Worm (Caenorhabditis elegans) whole organism, dauer: Measurements from ENCODE around the gene memb-2.

ENCODE experiments used
- unc-62 ChIP-seq: sonication (generic microtip); optimal IDR thresholded peaks from 2 replicates; lab custom pipeline; 2017; ENCODE audit warnings: missing biosample characterization, missing genetic modification reagents, missing genetic modification characterization

memb-2 gene

DNA sequence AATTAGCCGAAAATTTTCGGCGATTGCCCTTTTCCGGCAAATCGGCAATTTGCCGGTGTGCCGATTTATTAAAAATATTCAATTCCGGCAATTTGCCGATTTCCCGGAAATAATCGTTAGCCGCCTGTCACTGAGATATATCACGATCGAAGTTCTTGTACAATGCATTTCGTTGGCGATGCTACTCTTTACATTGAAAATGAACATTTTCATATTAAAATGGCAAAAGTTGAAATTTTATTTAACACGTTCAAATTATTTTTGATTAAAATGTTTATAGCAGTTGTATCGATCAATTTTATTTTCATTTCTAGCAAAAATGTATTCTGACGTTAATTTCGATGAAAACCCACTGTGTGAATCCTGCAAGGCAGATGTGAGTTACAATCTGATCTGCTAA is 5.2 kb downstream of the memb-2 start, which contains the start of gene M03E7.3:
M03E7.3 (plus strand) TSS at position 301 of the 400 bp plus-strand sequence.
- TF ChIP-seq unc-62 (GFP tag; lab: Kevin White, UChicago): no peak

DNA sequence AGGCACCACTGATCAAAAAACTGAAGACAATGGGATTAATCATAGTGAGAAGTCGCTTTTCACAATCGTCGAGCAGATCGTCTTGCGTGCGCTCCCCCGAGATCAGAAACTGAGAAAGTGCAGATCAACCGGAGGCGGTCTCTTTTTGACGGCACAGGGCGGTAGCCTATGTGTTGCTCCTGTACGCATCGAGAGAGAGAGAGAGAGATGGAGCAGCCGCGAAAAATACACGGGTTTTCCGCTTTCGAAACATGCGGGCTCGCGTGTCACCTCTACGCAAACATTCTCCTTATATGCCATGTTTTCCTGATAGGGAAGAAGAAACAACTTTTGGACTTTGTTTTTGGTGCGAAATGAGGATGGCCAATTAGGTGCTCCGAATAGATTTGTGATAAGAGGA is 6.8 kb downstream of the memb-2 start, which contains the start of gene lrpc-1:
lrpc-1 (minus strand) TSS at position 101 of the 400 bp plus-strand sequence.
- TF ChIP-seq unc-62 (GFP tag; lab: Kevin White, UChicago): no peak

DNA sequence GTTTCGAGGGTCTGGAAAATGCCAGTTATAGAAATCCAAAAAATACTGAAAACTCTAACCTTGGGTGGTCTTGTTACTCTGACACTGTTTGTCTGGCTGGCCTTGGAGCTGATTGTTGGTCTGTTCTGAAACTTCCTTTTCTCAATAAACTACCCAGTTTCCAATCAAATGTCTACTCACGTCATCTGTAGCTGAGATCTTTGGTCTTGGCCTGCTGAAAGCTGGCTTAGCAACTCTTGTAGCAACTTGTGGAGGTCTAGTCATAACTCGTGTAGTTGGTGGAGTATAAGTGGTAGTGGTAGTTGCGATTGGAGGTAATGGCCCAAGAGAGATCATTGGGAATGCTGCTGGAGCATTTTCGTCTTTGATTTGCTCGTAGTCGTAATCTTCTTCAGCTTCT is 9.8 kb downstream of the memb-2 start:
- no peak for TF ChIP-seq unc-62 (GFP tag; lab: Kevin White, UChicago)

DNA sequence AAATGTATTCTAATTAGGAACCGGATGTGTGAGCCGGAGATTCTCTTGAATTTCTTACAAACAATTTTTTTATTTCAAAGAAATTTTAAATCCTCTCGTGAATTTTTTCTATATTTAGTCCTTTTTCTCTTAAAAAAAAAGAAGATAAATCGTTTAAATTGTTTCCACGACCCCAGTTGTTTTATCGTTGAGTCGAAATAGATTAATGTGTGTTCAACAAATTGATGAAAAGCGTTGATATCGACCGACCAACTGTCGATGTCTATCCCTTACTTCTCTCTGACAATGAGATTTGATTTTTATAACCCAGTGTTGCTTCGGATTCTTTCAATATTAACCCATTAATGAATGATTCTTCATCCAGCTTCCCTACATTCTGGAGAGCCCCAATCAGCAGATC is 13.7 kb downstream of the memb-2 start, which contains the start of gene CD4.1:
CD4.1 (plus strand) TSS at position 301 of the 400 bp plus-strand sequence.
- TF ChIP-seq unc-62 (GFP tag; lab: Kevin White, UChicago): no peak

DNA sequence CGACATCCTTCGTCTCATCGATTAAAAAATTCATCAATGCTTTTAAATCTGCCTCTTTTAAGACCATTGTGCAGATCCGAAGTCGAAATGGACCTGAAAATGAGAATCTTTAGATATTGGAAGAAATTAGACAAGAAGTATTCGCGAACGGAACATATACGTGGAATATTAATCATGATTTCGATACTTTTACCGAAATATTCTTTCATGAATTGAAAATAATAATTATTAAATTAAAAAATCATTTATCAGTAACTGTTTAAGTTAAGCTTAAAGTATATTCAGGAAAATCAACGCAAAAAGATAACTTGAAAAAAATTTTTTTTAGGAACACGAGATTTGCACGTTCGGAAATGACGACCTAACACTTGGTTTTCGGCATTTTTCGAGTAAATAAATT is 18.7 kb downstream of the memb-2 start, which contains the start of gene CD4.8:
CD4.8 (minus strand) TSS at position 101 of the 400 bp plus-strand sequence.
- no peak for TF ChIP-seq unc-62 (GFP tag; lab: Kevin White, UChicago)

ce11 chrV:5596391-5597030 is 23.4 kb downstream of the memb-2 start, which contains the start of gene zhit-1:
Gene zhit-1 (minus strand): TSS chrV:5596551.
- no peak for TF ChIP-seq unc-62 (GFP tag; lab: Kevin White, UChicago)

- TF ChIP-seq unc-62 (GFP tag; lab: Kevin White, UChicago): no peak
These were observed 25.6 kb downstream of the memb-2 start, which contains the start of gene crn-2 for ce11 chrV:5594315-5594714. Gene crn-2 (plus strand): TSS chrV:5594615.

ce11 chrV:5593406-5593805 is 26.5 kb downstream of the memb-2 start, which contains the start of gene mrpl-48:
Gene mrpl-48 (plus strand): TSS chrV:5593706.
- no peak for TF ChIP-seq unc-62 (GFP tag; lab: Kevin White, UChicago)

DNA sequence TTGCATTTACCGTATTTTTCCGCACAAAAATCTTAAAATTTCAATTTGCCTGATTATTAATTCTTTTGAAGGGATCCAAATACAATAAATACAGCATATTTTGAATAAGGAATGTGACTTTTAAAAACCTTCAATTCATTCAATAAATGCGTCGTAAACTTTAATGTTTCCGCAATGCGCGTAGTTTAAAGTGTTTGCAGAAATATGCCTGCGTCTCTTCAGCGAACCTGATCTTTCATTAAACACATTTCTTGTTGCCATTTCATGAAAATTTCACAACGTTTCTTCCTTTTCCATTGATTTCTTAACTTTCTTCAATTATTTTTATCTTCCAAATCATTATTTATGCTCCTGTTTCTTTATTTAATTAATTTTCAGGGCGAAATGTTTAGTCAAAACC is 27.6 kb downstream of the memb-2 start, which contains the start of gene vps-37:
vps-37 (plus strand) TSS at position 378 of the 400 bp plus-strand sequence.
- TF ChIP-seq unc-62 (GFP tag; lab: Kevin White, UChicago): no peak

- TF ChIP-seq unc-62 (GFP tag; lab: Kevin White, UChicago): no peak
These were observed 28.1 kb downstream of the memb-2 start for ce11 chrV:5591887-5592286.

ce11 chrV:5587955-5588354 is 32.0 kb downstream of the memb-2 start:
- no peak for TF ChIP-seq unc-62 (GFP tag; lab: Kevin White, UChicago)

DNA sequence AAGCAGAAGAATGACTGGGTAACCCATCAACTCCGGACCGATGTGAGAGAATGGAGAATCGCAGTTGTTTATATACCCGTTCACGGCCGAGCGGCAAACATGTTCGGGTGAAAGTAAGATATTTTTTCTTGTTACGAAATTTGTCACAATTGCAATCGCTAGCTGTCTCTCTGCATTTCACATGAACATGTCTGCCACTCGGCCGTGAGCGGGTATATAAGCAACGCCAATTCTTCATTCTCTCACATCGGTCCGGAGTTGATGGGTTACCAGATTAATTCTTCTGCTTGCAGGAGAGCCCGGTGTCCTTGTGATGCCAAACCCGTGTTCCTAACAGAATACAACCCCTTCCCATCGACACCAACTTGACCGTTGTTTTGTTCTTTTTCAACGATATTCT is 32.9 kb downstream of the memb-2 start:
- no peak for TF ChIP-seq unc-62 (GFP tag; lab: Kevin White, UChicago)

ce11 chrV:5584833-5585232 is 35.1 kb downstream of the memb-2 start, which contains the start of gene CD4.11:
Gene CD4.11 (plus strand): TSS chrV:5585133.
- TF ChIP-seq unc-62 (GFP tag; lab: Kevin White, UChicago): no peak

DNA sequence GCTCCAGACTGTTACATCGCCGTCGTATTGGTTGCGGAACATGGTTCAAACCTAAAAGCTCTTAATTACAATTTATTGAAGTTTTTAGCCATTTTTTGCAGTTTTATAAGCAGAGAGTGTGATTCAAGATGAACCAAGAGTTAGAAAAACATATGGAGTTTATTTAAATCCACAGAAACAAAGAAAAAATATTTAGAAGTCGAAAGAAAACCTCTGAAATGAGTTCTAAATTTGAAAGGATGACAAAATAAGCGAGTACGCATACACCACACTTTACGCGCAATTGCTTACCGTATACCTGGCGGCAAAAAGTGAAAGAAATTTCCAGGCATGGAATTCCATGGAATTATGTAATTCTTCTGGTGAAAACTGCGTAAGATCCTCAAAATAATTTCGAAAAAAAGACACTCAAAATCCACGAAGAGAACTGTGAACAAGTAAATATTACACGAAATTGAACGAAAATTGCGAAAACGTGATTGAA is 35.6 kb downstream of the memb-2 start, which contains the start of gene pas-6:
pas-6 (minus strand) TSS at position 51 of the 484 bp plus-strand sequence.
- no peak for TF ChIP-seq unc-62 (GFP tag; lab: Kevin White, UChicago)

ce11 chrV:5582860-5583259 is 37.1 kb downstream of the memb-2 start:
- TF ChIP-seq unc-62 (GFP tag; lab: Kevin White, UChicago): no peak

ce11 chrV:5582308-5582707 is 37.6 kb downstream of the memb-2 start:
- no peak for TF ChIP-seq unc-62 (GFP tag; lab: Kevin White, UChicago)
